Fruit fly (Drosophila melanogaster): ENCODE results near the gene orb2.

The orb2 gene

DNA sequence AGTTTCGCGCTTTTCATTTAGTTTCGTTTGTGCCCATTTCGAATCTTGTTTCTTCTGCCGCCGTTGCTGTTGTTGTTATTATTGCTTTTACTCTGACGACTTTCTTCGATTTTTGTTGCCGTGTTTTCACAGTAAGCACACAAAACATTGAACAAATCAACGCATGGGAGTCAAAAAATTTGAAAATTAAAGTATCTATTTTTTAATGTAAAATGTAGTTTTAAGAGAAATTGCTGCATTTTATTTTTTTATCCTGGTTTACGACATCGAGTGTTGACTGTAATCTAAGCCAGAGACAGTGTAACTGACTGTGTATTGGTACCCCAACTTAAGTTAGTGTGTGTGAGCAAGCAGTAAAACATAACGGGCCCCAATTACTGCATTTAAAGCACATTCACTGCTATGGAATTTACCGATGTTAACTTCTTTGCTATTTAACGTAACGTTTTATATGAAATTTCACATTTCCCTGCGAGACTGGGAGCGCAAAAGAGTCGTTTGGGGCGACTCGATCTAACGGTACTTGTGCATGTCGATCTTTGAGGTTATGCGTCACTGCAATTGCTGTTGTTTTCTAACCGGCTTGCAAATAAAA lies 42.0 kb upstream of the orb2 start (continued):
- TF ChIP-seq fd59A (GFP tag; optimal IDR thresholded peaks at IDR 0.05) (peak; percentile 51), CG6854 (GFP tag; optimal IDR thresholded peaks at IDR 0.05) (no peak), OdsH (GFP tag; optimal IDR thresholded peaks at IDR 0.05) (peak; percentile 90), CG4318 (GFP tag; optimal IDR thresholded peaks at IDR 0.05) (peak; percentile 92), CG3032 (tag; optimal IDR thresholded peaks at IDR 0.05) (peak; percentile 53), CG6808 (GFP tag; optimal IDR thresholded peaks at IDR 0.05) (no peak), fd85E (GFP tag; optimal IDR thresholded peaks at IDR 0.05) (peak; percentile 31), lz (GFP tag; optimal IDR thresholded peaks at IDR 0.05) (peak; percentile 89), eg (GFP tag; IDR thresholded peaks at IDR 0.05) (peak; percentile 97), topi (GFP tag; optimal IDR thresholded peaks at IDR 0.05) (peak; percentile 88), Hr4 (GFP tag; optimal IDR thresholded peaks at IDR 0.05) (peak; percentile 97), CG15336 (GFP tag; IDR thresholded peaks at IDR 0.05) (peak; percentile 95), Hr38 (GFP tag; optimal IDR thresholded peaks at IDR 0.05) (peak; percentile 75), Smox (GFP tag; optimal IDR thresholded peaks at IDR 0.05) (no peak), dsx (GFP tag; optimal IDR thresholded peaks at IDR 0.05; ENCODE audit: poor library complexity, severe bottlenecking) (no peak), CG31627 (GFP tag; optimal IDR thresholded peaks at IDR 0.05) (peak; percentile 92), acj6 (GFP tag; optimal IDR thresholded peaks at IDR 0.05) (peak; percentile 87), CG6163 (GFP tag; IDR thresholded peaks at IDR 0.05) (peak; percentile 95), Eip78C (GFP tag) (peak; percentile 97), fkh (GFP tag; optimal IDR thresholded peaks at IDR 0.05) (no peak), Hr39 (GFP tag; optimal IDR thresholded peaks at IDR 0.05) (peak; percentile 90), ss (GFP tag; optimal IDR thresholded peaks at IDR 0.05) (no peak), svp (GFP tag) (peak; percentile 95), CG6276 (GFP tag; optimal IDR thresholded peaks at IDR 0.05) (peak; percentile 91), CG16779 (tag; optimal IDR thresholded peaks at IDR 0.05) (no peak), Gug (GFP tag; IDR thresholded peaks at IDR 0.05) (peak; percentile 86), net (GFP tag; optimal IDR thresholded peaks at IDR 0.05) (peak; percentile 87), CG1621 (tag; optimal IDR thresholded peaks at IDR 0.05) (peak; percentile 43), Lpt (GFP tag; optimal IDR thresholded peaks at IDR 0.05) (peak; percentile 91), Sox102F (GFP tag; optimal IDR thresholded peaks at IDR 0.05) (no peak), salr (GFP tag; optimal IDR thresholded peaks at IDR 0.05) (peak in 1 of 2 experiments; percentile 31), Met (GFP tag; optimal IDR thresholded peaks at IDR 0.05) (no peak), dac (GFP tag; optimal IDR thresholded peaks at IDR 0.05) (peak; percentile 89), CG8119 (GFP tag; IDR thresholded peaks at IDR 0.05) (peak; percentile 95), CG11902 (GFP tag; optimal IDR thresholded peaks at IDR 0.05) (peak; percentile 86), Ets21C (GFP tag; optimal IDR thresholded peaks at IDR 0.05) (peak; percentile 82), CG11762 (GFP tag; optimal IDR thresholded peaks at IDR 0.05; ENCODE audit: insufficient read depth) (peak; percentile 74)

DNA sequence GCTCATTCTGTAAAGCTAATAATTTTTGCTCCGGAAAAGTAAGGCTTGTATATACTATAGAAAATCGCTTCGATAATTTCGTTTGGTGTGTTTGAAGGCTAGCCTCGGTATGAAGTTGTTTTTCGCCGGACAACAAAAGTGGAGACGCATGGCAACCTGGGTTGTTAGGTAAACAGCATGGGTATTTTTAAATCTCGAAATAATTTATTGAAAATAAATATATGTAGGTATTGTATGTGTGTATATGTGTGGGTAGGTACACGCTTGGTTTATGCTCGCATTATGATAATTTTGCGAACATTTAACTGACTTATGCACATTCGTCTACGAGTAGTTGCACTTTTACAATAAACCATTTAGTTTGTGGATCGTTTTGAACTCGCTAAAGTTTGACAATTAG lies 35.9 kb upstream of the orb2 start, which contains the start of gene CG5280:
Gene CG5280, minus strand, starts transcription at position 101 of the 400 bp plus-strand sequence.
- TF ChIP-seq Lpt (GFP tag; optimal IDR thresholded peaks at IDR 0.05) (no peak), achi (GFP tag; optimal IDR thresholded peaks at IDR 0.05) (no peak), eg (GFP tag; IDR thresholded peaks at IDR 0.05) (no peak), Met (GFP tag; optimal IDR thresholded peaks at IDR 0.05) (no peak), salr (GFP tag; optimal IDR thresholded peaks at IDR 0.05) (no peak), Sox15 (GFP tag; optimal IDR thresholded peaks at IDR 0.05) (no peak), Eip78C (GFP tag) (no peak), CG9139 (GFP tag; optimal IDR thresholded peaks at IDR 0.05) (no peak), dac (GFP tag; optimal IDR thresholded peaks at IDR 0.05) (no peak), vri (GFP tag; optimal IDR thresholded peaks at IDR 0.05) (no peak), Smox (GFP tag; optimal IDR thresholded peaks at IDR 0.05) (no peak), acj6 (GFP tag; optimal IDR thresholded peaks at IDR 0.05) (no peak), CG34406 (GFP tag; optimal IDR thresholded peaks at IDR 0.05) (no peak)

Measured in whole organism, prepupa.